Worm (Caenorhabditis elegans): Measurements from ENCODE around the gene C28D4.5.

The C28D4.5 gene

DNA sequence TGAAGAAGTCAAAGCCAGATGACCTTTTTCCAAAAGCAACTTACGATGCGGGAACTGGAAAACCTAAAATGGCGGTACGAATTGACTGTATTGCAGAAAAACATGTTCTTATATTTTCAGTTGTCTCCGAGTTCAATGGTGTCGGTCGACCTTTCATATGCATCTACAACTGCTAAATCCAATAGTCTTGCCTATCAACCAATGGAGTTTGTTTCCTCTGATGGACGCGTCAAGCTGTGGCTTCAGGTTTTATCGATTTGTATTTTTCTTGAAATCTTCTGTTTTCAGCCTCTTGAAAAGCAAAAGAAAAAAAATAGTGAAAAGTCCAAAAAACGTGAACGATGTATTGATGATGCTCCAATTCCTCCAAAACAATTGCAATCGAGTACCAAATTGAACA, 32.4 kb downstream of the C28D4.5 start:
- TF ChIP-seq nhr-12 (tag; optimal IDR thresholded peaks at IDR 0.05) (no peak), tbx-2 (tag; optimal IDR thresholded peaks at IDR 0.05) (no peak), zag-1 (tag; optimal IDR thresholded peaks at IDR 0.05) (no peak), nhr-11 (tag; optimal IDR thresholded peaks at IDR 0.05) (no peak), daf-12 (tag; optimal IDR thresholded peaks at IDR 0.05) (no peak), ama-1 (optimal IDR thresholded peaks at IDR 0.05) (no peak), mdl-1 (tag; optimal IDR thresholded peaks at IDR 0.05) (no peak), ztf-4 (tag; optimal IDR thresholded peaks at IDR 0.05) (no peak), ceh-28 (tag; optimal IDR thresholded peaks at IDR 0.05) (no peak), hmg-11 (tag; optimal IDR thresholded peaks at IDR 0.05) (no peak), egl-5 (tag; optimal IDR thresholded peaks at IDR 0.05) (no peak), ceh-16 (tag; optimal IDR thresholded peaks at IDR 0.05) (no peak), nhr-25 (tag; optimal IDR thresholded peaks at IDR 0.05) (no peak), nhr-237 (tag; optimal IDR thresholded peaks at IDR 0.05) (no peak), unc-62 (GFP tag; optimal IDR thresholded peaks at IDR 0.05) (no peak), eor-1 (tag; optimal IDR thresholded peaks at IDR 0.05) (no peak), nhr-43 (tag; optimal IDR thresholded peaks at IDR 0.05; ENCODE audit: poor library complexity, severe bottlenecking) (no peak), fkh-10 (GFP tag; optimal IDR thresholded peaks at IDR 0.05) (no peak)

DNA sequence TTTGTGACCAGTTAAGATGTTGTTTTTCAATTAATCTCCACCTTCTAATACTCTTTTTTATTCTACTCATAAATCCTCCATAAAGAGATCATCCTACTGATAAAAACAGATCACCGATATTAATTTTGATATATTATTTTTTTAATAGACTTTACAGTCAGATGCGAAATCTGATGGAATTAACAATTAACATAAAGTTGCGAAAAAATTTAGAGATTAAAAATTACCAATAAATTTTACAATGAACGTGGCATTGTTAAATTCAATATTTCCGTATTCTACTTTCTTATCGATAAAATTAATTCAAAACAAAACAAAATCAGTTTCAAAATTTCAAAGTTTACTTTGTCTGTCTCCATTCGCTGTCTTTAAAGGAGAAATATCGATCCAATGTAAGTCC, 33.9 kb downstream of the C28D4.5 start, which contains the start of gene K01H12.4:
TSS of gene K01H12.4 (plus strand) at position 301 of the 400 bp plus-strand sequence.
- no peak for TF ChIP-seq mdl-1 (tag; optimal IDR thresholded peaks at IDR 0.05)

- no peak for TF ChIP-seq fos-1 (tag; optimal IDR thresholded peaks at IDR 0.05)
- no peak for TF ChIP-seq nfya-1 (tag; optimal IDR thresholded peaks at IDR 0.05; ENCODE audit: insufficient read depth)
- no peak for TF ChIP-seq R02D3.7 (tag; optimal IDR thresholded peaks at IDR 0.05)
- TF ChIP-seq unc-62 (GFP tag; optimal IDR thresholded peaks at IDR 0.05) = no peak
- no peak for TF ChIP-seq daf-12 (tag; optimal IDR thresholded peaks at IDR 0.05)
- no peak for TF ChIP-seq mdl-1 (tag; optimal IDR thresholded peaks at IDR 0.05)
- no peak for TF ChIP-seq unc-39 (tag; optimal IDR thresholded peaks at IDR 0.05)
- no peak for TF ChIP-seq egl-5 (tag; optimal IDR thresholded peaks at IDR 0.05)
- TF ChIP-seq pqm-1 (tag; optimal IDR thresholded peaks at IDR 0.05) = no peak
- TF ChIP-seq elt-1 (tag; optimal IDR thresholded peaks at IDR 0.05) = no peak
- TF ChIP-seq eor-1 (tag; optimal IDR thresholded peaks at IDR 0.05) = no peak
- TF ChIP-seq nhr-237 (tag; optimal IDR thresholded peaks at IDR 0.05) = no peak
- TF ChIP-seq fkh-2 (tag; optimal IDR thresholded peaks at IDR 0.05) = no peak
- no peak for TF ChIP-seq ceh-9 (tag; optimal IDR thresholded peaks at IDR 0.05)
Measured at ce11 chrIV:9709887-9710286, 36.8 kb downstream of the C28D4.5 start, which contains the start of gene nhr-38. Gene nhr-38, plus strand, starts transcription at chrIV:9710187.

ce11 chrIV:9709205-9709604, 37.5 kb downstream of the C28D4.5 start, which contains the start of gene ant-1.3:
Gene ant-1.3, minus strand, starts transcription at chrIV:9709305.
- TF ChIP-seq nhr-77 (tag; optimal IDR thresholded peaks at IDR 0.05) = no peak
- no peak for TF ChIP-seq egl-27 (tag; optimal IDR thresholded peaks at IDR 0.05)
- TF ChIP-seq nhr-43 (tag; optimal IDR thresholded peaks at IDR 0.05; ENCODE audit: poor library complexity, severe bottlenecking) = no peak
- TF ChIP-seq nhr-237 (tag; optimal IDR thresholded peaks at IDR 0.05) = no peak
- no peak for TF ChIP-seq ZK546.5 (tag; optimal IDR thresholded peaks at IDR 0.05)
- TF ChIP-seq nhr-67 (tag; optimal IDR thresholded peaks at IDR 0.05) = no peak
- no peak for TF ChIP-seq eor-1 (tag; optimal IDR thresholded peaks at IDR 0.05)
- TF ChIP-seq tbx-2 (tag; optimal IDR thresholded peaks at IDR 0.05) = no peak
- TF ChIP-seq nhr-12 (tag; optimal IDR thresholded peaks at IDR 0.05) = no peak
- TF ChIP-seq sea-2 (GFP tag; optimal IDR thresholded peaks at IDR 0.05) = no peak
- no peak for TF ChIP-seq hmg-11 (tag; optimal IDR thresholded peaks at IDR 0.05)
- TF ChIP-seq zag-1 (tag; optimal IDR thresholded peaks at IDR 0.05) = no peak

DNA sequence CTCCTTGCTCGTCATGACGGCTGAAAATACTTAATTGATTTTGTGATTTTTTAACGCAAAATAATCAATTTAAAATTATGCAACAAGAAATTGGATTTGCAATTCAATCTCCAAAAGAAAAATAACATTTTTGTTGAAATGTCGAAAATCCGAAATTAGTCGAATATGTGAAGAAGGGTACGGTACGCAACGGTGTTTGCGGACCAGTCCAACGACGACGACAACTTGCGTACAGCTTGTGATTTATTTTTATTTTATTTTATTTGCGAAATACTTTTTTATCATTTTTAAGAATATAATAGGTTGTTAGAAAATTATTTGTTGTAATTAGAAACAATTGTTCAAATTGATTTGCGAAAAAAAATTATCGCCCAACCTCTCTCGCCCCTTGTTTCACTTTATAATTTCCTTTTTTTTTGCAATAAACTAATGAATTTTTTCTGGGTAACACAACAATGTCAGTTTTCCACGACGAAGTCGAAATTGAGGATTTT, 39.9 kb downstream of the C28D4.5 start, which contains the start of the genes dcaf-1 and dph-3:
TSS of gene dcaf-1 (minus strand) at position 20 of the 494 bp plus-strand sequence.
TSS of gene dph-3 (plus strand) at position 444 of the 494 bp plus-strand sequence.
- no peak for TF ChIP-seq ztf-11 (tag; optimal IDR thresholded peaks at IDR 0.05)
- no peak for TF ChIP-seq unc-62 (GFP tag; optimal IDR thresholded peaks at IDR 0.05)
- peak; percentile 48 for TF ChIP-seq lin-15B (tag; optimal IDR thresholded peaks at IDR 0.05)
- peak; percentile 22 for TF ChIP-seq nhr-23 (tag; optimal IDR thresholded peaks at IDR 0.05)
- no peak for TF ChIP-seq eor-1 (tag; optimal IDR thresholded peaks at IDR 0.05)
- peak; percentile 14 for TF ChIP-seq elt-2 (tag; optimal IDR thresholded peaks at IDR 0.05)
- no peak for TF ChIP-seq nhr-28 (tag; optimal IDR thresholded peaks at IDR 0.05)
- no peak for TF ChIP-seq ama-1 (optimal IDR thresholded peaks at IDR 0.05)
- no peak for TF ChIP-seq R02D3.7 (tag; optimal IDR thresholded peaks at IDR 0.05)
- no peak for TF ChIP-seq nhr-11 (tag; optimal IDR thresholded peaks at IDR 0.05)
- TF ChIP-seq fos-1 (tag; optimal IDR thresholded peaks at IDR 0.05) = no peak
- no peak for TF ChIP-seq ceh-9 (tag; optimal IDR thresholded peaks at IDR 0.05)
- TF ChIP-seq nhr-67 (tag; optimal IDR thresholded peaks at IDR 0.05) = no peak
- TF ChIP-seq snpc-4 (tag; optimal IDR thresholded peaks at IDR 0.05) = no peak
- no peak for TF ChIP-seq ceh-28 (tag; optimal IDR thresholded peaks at IDR 0.05)
- TF ChIP-seq ceh-82 (tag; optimal IDR thresholded peaks at IDR 0.05) = no peak
- TF ChIP-seq daf-12 (tag; optimal IDR thresholded peaks at IDR 0.05) = no peak
- no peak for TF ChIP-seq nhr-25 (tag; optimal IDR thresholded peaks at IDR 0.05)
- TF ChIP-seq skn-1 (tag; optimal IDR thresholded peaks at IDR 0.05) = peak; percentile 80
- TF ChIP-seq mdl-1 (tag; optimal IDR thresholded peaks at IDR 0.05) = no peak
- TF ChIP-seq fkh-10 (GFP tag; optimal IDR thresholded peaks at IDR 0.05) = no peak
- TF ChIP-seq sea-2 (GFP tag; optimal IDR thresholded peaks at IDR 0.05) = no peak
- TF ChIP-seq nhr-43 (tag; optimal IDR thresholded peaks at IDR 0.05; ENCODE audit: poor library complexity, severe bottlenecking) = no peak
- no peak for TF ChIP-seq zag-1 (tag; optimal IDR thresholded peaks at IDR 0.05)
- TF ChIP-seq hmg-11 (tag; optimal IDR thresholded peaks at IDR 0.05) = peak; percentile 35
- no peak for TF ChIP-seq nhr-12 (tag; optimal IDR thresholded peaks at IDR 0.05)
- no peak for TF ChIP-seq ztf-4 (tag; optimal IDR thresholded peaks at IDR 0.05)
- TF ChIP-seq mml-1 (tag; optimal IDR thresholded peaks at IDR 0.05) = no peak
- no peak for TF ChIP-seq tbx-2 (tag; optimal IDR thresholded peaks at IDR 0.05)
- TF ChIP-seq lin-39 (tag; optimal IDR thresholded peaks at IDR 0.05) = no peak
- no peak for TF ChIP-seq nhr-237 (tag; optimal IDR thresholded peaks at IDR 0.05)
- TF ChIP-seq egl-27 (tag; optimal IDR thresholded peaks at IDR 0.05) = no peak
- no peak for TF ChIP-seq unc-39 (tag; optimal IDR thresholded peaks at IDR 0.05)

Measured in whole organism, L3 larva.